Fruit fly (Drosophila melanogaster): ENCODE data around the gene Cdep.

dm6 chr3R:4951764-4952570 is 41.6 kb downstream of the Cdep start:
- TF ChIP-seq CTCF (optimal IDR thresholded peaks at IDR 0.05) (no peak), CG8478 (optimal IDR thresholded peaks at IDR 0.05) (no peak)
